Worm (Caenorhabditis elegans) whole organism, L1 larva: ENCODE results near the gene str-87.

Experiments
- Y116A8C.19 ChIP-seq: sonication (generic microtip); optimal IDR thresholded peaks from 2 replicates; lab custom pipeline; 2016; ENCODE audit warnings: missing compliant biosample characterization, missing genetic modification characterization, borderline replicate concordance
- aly-2 ChIP-seq: fragments of 150-350 bp; optimal IDR thresholded peaks from 2 replicates; lab custom pipeline; 2014; ENCODE audit warnings: missing biosample characterization, missing genetic modification characterization
- efl-1 ChIP-seq, 4 experiments: fragments of 150-350 bp; optimal IDR thresholded peaks in 3 of 4; peaks in 1 of 4; 1 replicate in 1 of 4; 2 replicates in 3 of 4; lab custom pipeline; 2014; ENCODE audit warnings: missing biosample characterization in 2 of 4, missing genetic modification characterization in 2 of 4, missing genetic modification reagents in 2 of 4
- lin-35 ChIP-seq, 2 experiments: fragments of 150-350 bp; optimal IDR thresholded peaks; 2 replicates each; lab custom pipeline; 2014; ENCODE audit warnings: missing biosample characterization in 2 of 2, missing genetic modification characterization in 2 of 2, missing genetic modification reagents in 2 of 2
- lsy-2 ChIP-seq, 2 experiments: fragments of 150-350 bp; optimal IDR thresholded peaks; 2 replicates each; lab custom pipeline; 2014; ENCODE audit warnings: missing biosample characterization in 2 of 2, missing genetic modification characterization in 2 of 2
- nhr-11 ChIP-seq: fragments of 150-350 bp; optimal IDR thresholded peaks from 2 replicates; lab custom pipeline; 2014; ENCODE audit warnings: missing biosample characterization, missing genetic modification characterization
- skn-1 ChIP-seq: fragments of 150-350 bp; optimal IDR thresholded peaks from 2 replicates; lab custom pipeline; 2014; ENCODE audit warnings: missing biosample characterization, missing genetic modification characterization
- unc-62 ChIP-seq: fragments of 150-350 bp; optimal IDR thresholded peaks from 2 replicates; lab custom pipeline; 2014; ENCODE audit warnings: missing biosample characterization, missing genetic modification reagents, missing genetic modification characterization

DNA sequence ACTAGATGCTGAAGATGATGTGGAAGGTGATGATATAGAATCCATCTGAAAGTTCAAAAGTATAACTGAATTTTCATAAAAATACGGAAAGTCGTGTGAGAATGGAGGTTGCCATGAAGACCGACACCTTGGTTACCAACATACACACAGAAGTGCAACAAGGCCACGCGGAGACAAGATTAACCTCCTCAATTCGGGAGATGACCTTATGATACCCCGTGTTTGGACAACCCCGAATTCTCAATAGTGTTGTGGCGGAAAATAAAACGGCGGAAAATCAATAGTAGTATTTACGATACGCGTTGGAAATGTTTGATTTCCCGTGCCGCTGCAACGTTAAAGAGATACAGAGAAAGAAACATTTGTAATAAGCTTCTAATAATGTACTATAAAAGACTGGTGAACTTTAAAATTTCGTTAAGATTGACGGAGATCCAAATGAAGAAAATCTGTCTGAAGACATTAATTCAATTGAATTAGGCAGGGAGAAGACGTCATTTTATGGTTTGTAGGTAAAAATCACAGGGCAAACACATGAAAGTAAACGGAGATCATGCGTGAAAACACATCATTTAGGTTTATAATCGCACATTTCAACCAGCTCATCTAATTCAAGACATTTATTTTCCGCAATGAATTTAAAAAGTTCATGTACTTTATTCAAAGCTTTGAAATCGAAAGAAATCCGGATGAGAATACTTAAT lies 23.8 kb downstream of the str-87 start, which contains the start of gene nhr-44:
- TF ChIP-seq lsy-2 (tag; optimal IDR thresholded peaks at IDR 0.05; lab: Kevin White, UChicago): no peak
- TF ChIP-seq efl-1 (optimal IDR thresholded peaks at IDR 0.05; lab: Kevin White, UChicago): no peak
- TF ChIP-seq efl-1 (GFP tag; optimal IDR thresholded peaks at IDR 0.05 in 1 of 2; lab: Kevin White, UChicago): no peak
- TF ChIP-seq lin-35 (GFP tag; optimal IDR thresholded peaks at IDR 0.05; lab: Kevin White, UChicago): no peak
- no peak for TF ChIP-seq skn-1 (tag; lab: Kevin White, UChicago)
- no peak for TF ChIP-seq unc-62 (GFP tag; lab: Kevin White, UChicago)
- TF ChIP-seq Y116A8C.19 (tag; lab: Kevin White, UChicago): no peak
- no peak for TF ChIP-seq nhr-11 (tag; lab: Kevin White, UChicago)
- TF ChIP-seq aly-2 (tag; lab: Kevin White, UChicago): no peak
